Fruit fly (Drosophila melanogaster) whole organism, embryonic: ENCODE data around the gene Eig71Ea.
A peak's percentile ranks its signal among the peaks of the same experiment; 100 is the strongest.

ENCODE experiments used
- Antp ChIP-seq: fragments of 200-800 bp; sonication (Bioruptor generic); optimal IDR thresholded peaks from 3 replicates; lab custom pipeline; 2016; ENCODE audit warnings: missing biosample characterization, missing genetic modification characterization
- CG11456 ChIP-seq: fragments of 200-800 bp; sonication (Bioruptor generic); IDR thresholded peaks from 3 replicates; pipeline ENCODE4 v1.3.6; 2022; ENCODE audit warnings: missing biosample characterization, missing genetic modification characterization
- CG12155 ChIP-seq: fragments of 200-800 bp; sonication (Bioruptor generic); optimal IDR thresholded peaks from 3 replicates; lab custom pipeline; 2016; ENCODE audit warnings: missing biosample characterization, missing genetic modification characterization
- CG12942 ChIP-seq: fragments of 200-800 bp; sonication (Bioruptor generic); optimal IDR thresholded peaks from 3 replicates; lab custom pipeline; 2016; ENCODE audit warnings: missing biosample characterization, missing genetic modification characterization
- CG14710 ChIP-seq: fragments of 200-800 bp; sonication (Bioruptor generic); optimal IDR thresholded peaks from 3 replicates; lab custom pipeline; 2019; ENCODE audit warnings: missing biosample characterization, mild to moderate bottlenecking, missing genetic modification characterization, moderate library complexity
- CG1529 ChIP-seq: fragments of 200-800 bp; sonication (Bioruptor generic); optimal IDR thresholded peaks from 3 replicates; lab custom pipeline; 2018; ENCODE audit warnings: missing biosample characterization, missing genetic modification characterization
- CG15514 ChIP-seq: fragments of 200-800 bp; sonication (Bioruptor generic); optimal IDR thresholded peaks from 3 replicates; lab custom pipeline; 2017; ENCODE audit warnings: missing biosample characterization, missing genetic modification characterization, mild to moderate bottlenecking, moderate library complexity, missing genetic modification reagents
- CG17568 ChIP-seq: fragments of 200-800 bp; sonication (Bioruptor generic); optimal IDR thresholded peaks from 2 replicates; lab custom pipeline; 2018; ENCODE audit warnings: missing biosample characterization, mild to moderate bottlenecking, missing genetic modification characterization, moderate library complexity
- CG17802 ChIP-seq: fragments of 200-800 bp; sonication (Bioruptor generic); optimal IDR thresholded peaks from 2 replicates; lab custom pipeline; 2018; ENCODE audit warnings: missing biosample characterization, mild to moderate bottlenecking, missing genetic modification characterization, moderate library complexity
- CG31388 ChIP-seq: fragments of 200-800 bp; sonication (Bioruptor generic); optimal IDR thresholded peaks from 2 replicates; lab custom pipeline; 2016; ENCODE audit warnings: missing biosample characterization, missing genetic modification characterization
- CG4360 ChIP-seq: fragments of 200-800 bp; sonication (Bioruptor generic); IDR thresholded peaks from 2 replicates; pipeline ENCODE4 v1.3.6; 2022; ENCODE audit warnings: missing biosample characterization, missing genetic modification characterization
- CG5953 ChIP-seq: fragments of 200-800 bp; sonication (Bioruptor generic); IDR thresholded peaks from 2 replicates; pipeline ENCODE4 v1.3.6; 2022; ENCODE audit warnings: missing biosample characterization, missing genetic modification characterization
- CG6272 ChIP-seq: fragments of 200-800 bp; sonication (Bioruptor generic); IDR thresholded peaks from 2 replicates; pipeline ENCODE4 v1.3.6; 2022; ENCODE audit warnings: missing biosample characterization, missing genetic modification characterization
- CG6683 ChIP-seq: fragments of 200-800 bp; sonication (Bioruptor generic); optimal IDR thresholded peaks from 2 replicates; lab custom pipeline; 2017; ENCODE audit warnings: missing biosample characterization, mild to moderate bottlenecking, missing genetic modification characterization, missing genetic modification reagents
- CG7372 ChIP-seq: fragments of 200-800 bp; sonication (Bioruptor generic); IDR thresholded peaks from 2 replicates; pipeline ENCODE4 v1.3.6; 2022; ENCODE audit warnings: missing biosample characterization, missing genetic modification characterization
- CG7839 ChIP-seq: fragments of 200-800 bp; sonication (Bioruptor generic); optimal IDR thresholded peaks from 3 replicates; lab custom pipeline; 2018; ENCODE audit warnings: missing biosample characterization, mild to moderate bottlenecking, missing genetic modification characterization, moderate library complexity
- CG7987 ChIP-seq: fragments of 200-800 bp; sonication (Bioruptor generic); optimal IDR thresholded peaks from 2 replicates; lab custom pipeline; 2018; ENCODE audit warnings: missing biosample characterization, mild to moderate bottlenecking, missing genetic modification characterization, moderate library complexity
- CG8924 ChIP-seq: fragments of 200-800 bp; optimal IDR thresholded peaks from 3 replicates; lab custom pipeline; 2019; ENCODE audit warnings: missing biosample characterization, mild to moderate bottlenecking, missing genetic modification characterization, moderate library complexity
- CG9932 ChIP-seq: fragments of 200-800 bp; sonication (Bioruptor generic); IDR thresholded peaks from 2 replicates; pipeline ENCODE4 v1.3.6; 2022; ENCODE audit warnings: missing biosample characterization, missing genetic modification characterization
- CTCF ChIP-seq: fragments of 200-800 bp; sonication (Bioruptor generic); optimal IDR thresholded peaks from 2 replicates; lab custom pipeline; 2017; ENCODE audit warnings: missing biosample characterization, mild to moderate bottlenecking, missing genetic modification characterization, moderate library complexity
- Hr51 ChIP-seq, 2 experiments: fragments of 200-800 bp; sonication (Bioruptor generic); optimal IDR thresholded peaks; 2 replicates in 1 of 2; 3 replicates in 1 of 2; lab custom pipeline; 2016 to 2018; ENCODE audit warnings: missing biosample characterization in 2 of 2, missing genetic modification characterization in 2 of 2, mild to moderate bottlenecking in 1 of 2, moderate library complexity in 1 of 2
- Jarid2 ChIP-seq: fragments of 200-800 bp; sonication (Bioruptor generic); optimal IDR thresholded peaks from 3 replicates; lab custom pipeline; 2017; ENCODE audit warnings: mild to moderate bottlenecking, missing biosample characterization, missing genetic modification reagents, missing genetic modification characterization
- Med ChIP-seq: fragments of 200-800 bp; sonication (Bioruptor generic); peaks from one replicate; lab custom pipeline; 2016; ENCODE audit warnings: missing biosample characterization, missing genetic modification characterization, mild to moderate bottlenecking, inconsistent platforms, moderate library complexity
- NFAT ChIP-seq: fragments of 200-800 bp; sonication (Bioruptor generic); IDR thresholded peaks from 2 replicates; pipeline ENCODE4 v1.3.6; 2022; ENCODE audit warnings: missing biosample characterization, missing genetic modification characterization
- Pdp1 ChIP-seq, 2 experiments: fragments of 200-800 bp; sonication (Bioruptor generic); optimal IDR thresholded peaks; 3 replicates each; lab custom pipeline; 2016; ENCODE audit warnings: missing biosample characterization in 2 of 2, missing genetic modification characterization in 2 of 2, mild to moderate bottlenecking in 1 of 2, moderate library complexity in 1 of 2
- Poxn ChIP-seq: fragments of 200-800 bp; sonication (Bioruptor generic); IDR thresholded peaks from 2 replicates; pipeline ENCODE4 v1.3.6; 2022; ENCODE audit warnings: missing biosample characterization, missing genetic modification characterization
- Scr ChIP-seq: fragments of 200-800 bp; sonication (Bioruptor generic); IDR thresholded peaks from 2 replicates; pipeline ENCODE4 v1.3.6; 2022; ENCODE audit warnings: missing biosample characterization, missing genetic modification characterization; ENCODE audit not compliant: partially characterized antibody
- Sry-β ChIP-seq: fragments of 200-800 bp; sonication (Bioruptor generic); optimal IDR thresholded peaks from 2 replicates; lab custom pipeline; 2018; ENCODE audit warnings: missing biosample characterization, mild to moderate bottlenecking, missing genetic modification characterization, moderate library complexity
- Ssrp ChIP-seq: fragments of 200-800 bp; sonication (Bioruptor generic); optimal IDR thresholded peaks from 2 replicates; lab custom pipeline; 2018; ENCODE audit warnings: missing biosample characterization, mild to moderate bottlenecking, missing genetic modification characterization, moderate library complexity
- YL-1 ChIP-seq: fragments of 200-800 bp; sonication (Bioruptor generic); optimal IDR thresholded peaks from 3 replicates; lab custom pipeline; 2017; ENCODE audit warnings: missing biosample characterization, mild to moderate bottlenecking, missing genetic modification characterization
- ab ChIP-seq: fragments of 200-800 bp; sonication (Bioruptor generic); optimal IDR thresholded peaks from 2 replicates; lab custom pipeline; 2016; ENCODE audit warnings: missing biosample characterization, missing genetic modification characterization
- ara ChIP-seq: fragments of 200-800 bp; sonication (Bioruptor generic); IDR thresholded peaks from 2 replicates; pipeline ENCODE4 v1.3.6; 2022; ENCODE audit warnings: missing biosample characterization, missing genetic modification characterization
- chif ChIP-seq, 2 experiments: fragments of 200-800 bp; sonication (Bioruptor generic); optimal IDR thresholded peaks; 3 replicates each; lab custom pipeline; 2016; ENCODE audit warnings: missing biosample characterization in 2 of 2, missing genetic modification characterization in 2 of 2
- da ChIP-seq: fragments of 200-800 bp; sonication (Bioruptor generic); optimal IDR thresholded peaks from 2 replicates; lab custom pipeline; 2016; ENCODE audit warnings: missing biosample characterization, missing genetic modification characterization
- dan ChIP-seq: fragments of 200-800 bp; sonication (Bioruptor generic); IDR thresholded peaks from 2 replicates; pipeline ENCODE4 v1.3.6; 2022; ENCODE audit warnings: missing biosample characterization, missing genetic modification characterization
- dimm ChIP-seq: fragments of 200-800 bp; sonication (Bioruptor generic); IDR thresholded peaks from 2 replicates; pipeline ENCODE4 v1.3.6; 2022; ENCODE audit warnings: missing biosample characterization, missing genetic modification characterization
- ems ChIP-seq: fragments of 200-800 bp; sonication (Bioruptor generic); optimal IDR thresholded peaks from 3 replicates; lab custom pipeline; 2016; ENCODE audit warnings: missing biosample characterization, missing genetic modification characterization
- en ChIP-seq: fragments of 200-800 bp; sonication (Bioruptor generic); optimal IDR thresholded peaks from 2 replicates; lab custom pipeline; 2016; ENCODE audit warnings: missing biosample characterization, missing genetic modification characterization
- grn ChIP-seq: fragments of 200-800 bp; sonication (Bioruptor generic); optimal IDR thresholded peaks from 3 replicates; lab custom pipeline; 2017; ENCODE audit warnings: missing biosample characterization, missing genetic modification characterization
- h ChIP-seq: fragments of >200 bp; optimal IDR thresholded peaks from 2 replicates; lab custom pipeline; 2017
- kah ChIP-seq: fragments of 200-800 bp; sonication (Bioruptor generic); optimal IDR thresholded peaks from 2 replicates; lab custom pipeline; 2018; ENCODE audit warnings: missing biosample characterization, mild to moderate bottlenecking, missing genetic modification characterization
- mam ChIP-seq: fragments of 200-800 bp; sonication (Bioruptor generic); optimal IDR thresholded peaks from 3 replicates; lab custom pipeline; 2016; ENCODE audit warnings: missing biosample characterization, missing genetic modification characterization
- mirr ChIP-seq: fragments of 200-800 bp; sonication (Bioruptor generic); optimal IDR thresholded peaks from 3 replicates; lab custom pipeline; 2018; ENCODE audit warnings: missing biosample characterization, mild to moderate bottlenecking, missing genetic modification characterization
- nau ChIP-seq: fragments of 200-800 bp; sonication (Bioruptor generic); optimal IDR thresholded peaks from 3 replicates; lab custom pipeline; 2017; ENCODE audit warnings: missing biosample characterization, mild to moderate bottlenecking, missing genetic modification characterization, missing genetic modification reagents
- odd ChIP-seq: fragments of 200-800 bp; sonication (Bioruptor generic); optimal IDR thresholded peaks from 2 replicates; lab custom pipeline; 2017; ENCODE audit warnings: missing biosample characterization, mild to moderate bottlenecking, missing genetic modification characterization
- onecut ChIP-seq: fragments of 200-800 bp; sonication (Bioruptor generic); IDR thresholded peaks from 2 replicates; pipeline ENCODE4 v1.3.6; 2022; ENCODE audit warnings: missing biosample characterization, missing genetic modification characterization
- pros ChIP-seq: fragments of 200-800 bp; sonication (Bioruptor generic); optimal IDR thresholded peaks from 3 replicates; lab custom pipeline; 2019; ENCODE audit warnings: missing biosample characterization, mild to moderate bottlenecking, missing genetic modification characterization, moderate library complexity
- sob ChIP-seq: fragments of 200-800 bp; sonication (Bioruptor generic); IDR thresholded peaks from 2 replicates; pipeline ENCODE4 v1.3.6; 2022; ENCODE audit warnings: missing biosample characterization, missing genetic modification characterization
- tap ChIP-seq: fragments of 200-800 bp; optimal IDR thresholded peaks from 3 replicates; lab custom pipeline; 2019; ENCODE audit warnings: missing biosample characterization, mild to moderate bottlenecking, missing genetic modification characterization, moderate library complexity
- tup ChIP-seq: fragments of 200-800 bp; sonication (Bioruptor generic); optimal IDR thresholded peaks from 2 replicates; lab custom pipeline; 2016; ENCODE audit warnings: missing biosample characterization, mild to moderate bottlenecking, missing genetic modification characterization, moderate library complexity
- tx ChIP-seq: fragments of 200-800 bp; sonication (Bioruptor generic); optimal IDR thresholded peaks from 2 replicates; lab custom pipeline; 2016; ENCODE audit warnings: missing biosample characterization, missing genetic modification characterization

Gene Eig71Ea

DNA sequence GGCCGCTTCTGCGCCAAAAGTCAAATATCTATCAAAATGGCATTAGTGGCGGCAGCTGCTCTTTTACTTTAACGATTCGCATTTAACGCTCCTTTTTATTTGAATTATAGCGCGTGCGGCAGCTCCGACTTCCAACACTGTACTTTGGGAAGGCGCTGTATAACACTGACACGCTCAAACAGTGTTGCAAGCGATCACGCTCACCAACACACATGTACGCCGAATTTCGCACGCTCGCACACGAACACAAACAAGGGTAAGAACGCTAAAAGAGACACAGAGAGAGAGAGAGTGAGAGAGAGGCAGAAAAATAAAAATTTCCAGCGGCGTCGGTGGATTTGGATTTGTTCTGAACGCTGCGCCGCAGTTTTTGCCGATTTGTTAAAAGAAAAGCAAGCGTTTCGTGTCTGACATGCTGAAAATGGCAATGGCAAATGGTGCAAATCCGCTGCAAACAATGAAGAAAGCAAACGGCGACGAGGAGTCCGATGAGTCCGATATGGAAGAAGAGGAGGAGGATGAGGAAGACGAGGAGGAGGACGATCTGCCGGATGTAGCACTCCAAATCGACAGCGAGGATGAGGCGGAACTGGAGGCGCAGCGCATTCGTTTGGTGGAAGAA is 29.7 kb downstream of the Eig71Ea start, which contains the start of gene Phs (continued):
- TF ChIP-seq h (lab: Kevin White, UChicago) (no peak), CG17568 (GFP tag; lab: Kevin White, UChicago) (peak; percentile 7), ara (GFP tag; lab: Robert Waterston, UW) (peak; percentile 74), tx (GFP tag; lab: Kevin White, UChicago) (peak; percentile 84), en (GFP tag; lab: Kevin White, UChicago) (peak; percentile 65), Sry-β (GFP tag; lab: Kevin White, UChicago) (no peak), odd (GFP tag; lab: Kevin White, UChicago) (no peak), Antp (peak; percentile 93), CG4360 (GFP tag; lab: Robert Waterston, UW) (no peak), nau (GFP tag; lab: Kevin White, UChicago) (peak; percentile 71), CG12942 (GFP tag; lab: Kevin White, UChicago) (peak; percentile 86), kah (GFP tag; lab: Kevin White, UChicago) (no peak), CG7839 (tag; lab: Kevin White, UChicago) (peak; percentile 63), ems (peak; percentile 80), CG7372 (GFP tag; lab: Robert Waterston, UW) (peak; percentile 82), dan (GFP tag; lab: Robert Waterston, UW) (no peak), chif (GFP tag; optimal IDR thresholded peaks at IDR 0.05; lab: Kevin White, UChicago) (peak; percentile 72 to 87), CG8924 (peak; percentile 38), dimm (GFP tag; lab: Robert Waterston, UW) (0 out of 2 replicates have a peak, but pooled peaks have one; percentile 24), mam (GFP tag; lab: Kevin White, UChicago) (peak; percentile 92), NFAT (GFP tag; lab: Robert Waterston, UW) (peak; percentile 96), sob (GFP tag; lab: Robert Waterston, UW) (peak; percentile 96), CG12155 (GFP tag; lab: Kevin White, UChicago) (peak; percentile 88), CTCF (GFP tag; lab: Kevin White, UChicago) (peak; percentile 11), tap (no peak), Scr (GFP tag; lab: Robert Waterston, UW) (peak; percentile 48), pros (GFP tag; lab: Kevin White, UChicago) (no peak), Poxn (peak; percentile 8; the same call in 1 of the 2 replicates), mirr (peak; percentile 53), Med (GFP tag; lab: Kevin White, UChicago) (peak; percentile 99), CG1529 (GFP tag; lab: Kevin White, UChicago) (peak; percentile 19), Hr51 (GFP tag; optimal IDR thresholded peaks at IDR 0.05; lab: Kevin White, UChicago) (peak; percentile 4 to 91), CG31388 (GFP tag; lab: Kevin White, UChicago) (peak; percentile 44), grn (GFP tag; lab: Kevin White, UChicago) (no peak), Pdp1 (GFP tag; optimal IDR thresholded peaks at IDR 0.05; lab: Kevin White, UChicago) (peak; percentile 69 to 87), CG15514 (GFP tag; lab: Kevin White, UChicago) (peak; percentile 75), CG14710 (tag; lab: Kevin White, UChicago) (peak; percentile 75), CG17802 (tag; lab: Kevin White, UChicago) (peak; percentile 74), da (GFP tag; lab: Kevin White, UChicago) (peak; percentile 66), CG6683 (GFP tag; lab: Kevin White, UChicago) (peak; percentile 41), CG7987 (GFP tag; lab: Kevin White, UChicago) (peak; percentile 88), CG6272 (GFP tag; lab: Robert Waterston, UW) (peak; percentile 54; the same call in 1 of the 2 replicates), CG11456 (GFP tag; lab: Robert Waterston, UW) (peak; percentile 90), Jarid2 (GFP tag; lab: Kevin White, UChicago) (peak; percentile 62), ab (peak; percentile 46), YL-1 (GFP tag; lab: Kevin White, UChicago) (peak; percentile 77), CG9932 (peak; percentile 96), CG5953 (GFP tag; lab: Robert Waterston, UW) (peak; percentile 65), onecut (peak; percentile 72), Ssrp (tag; lab: Kevin White, UChicago) (peak; percentile 26), tup (GFP tag; lab: Kevin White, UChicago) (peak; percentile 73)
